Worm (Caenorhabditis elegans) whole organism, L4 larva: ENCODE measurements around the gene nhr-4.
A peak's percentile ranks its signal among the peaks of the same experiment; 100 is the strongest.

Source experiments
- D1046.2 ChIP-seq: fragments of 200-800 bp; sonication (Bioruptor generic); IDR thresholded peaks from 2 replicates; pipeline ENCODE4 v1.3.6; 2022; ENCODE audit warnings: missing genetic modification characterization, missing compliant biosample characterization
- F37D6.2 ChIP-seq: sonication (generic microtip); optimal IDR thresholded peaks from 2 replicates; lab custom pipeline; 2016; ENCODE audit warnings: mild to moderate bottlenecking, missing genetic modification characterization, missing compliant biosample characterization
- F49E8.2 ChIP-seq: sonication (generic microtip); optimal IDR thresholded peaks from 2 replicates; lab custom pipeline; 2016; ENCODE audit warnings: missing compliant biosample characterization, mild to moderate bottlenecking, missing genetic modification characterization, borderline replicate concordance
- T20F7.1 ChIP-seq: fragments of 200-800 bp; sonication (Bioruptor generic); optimal IDR thresholded peaks from 2 replicates; lab custom pipeline; 2018; ENCODE audit warnings: mild to moderate bottlenecking, missing genetic modification characterization, missing compliant biosample characterization
- T26A8.4 ChIP-seq: fragments of 200-800 bp; sonication (Bioruptor generic); IDR thresholded peaks from 2 replicates; pipeline ENCODE4 v1.3.6; 2022; ENCODE audit warnings: missing genetic modification characterization, missing compliant biosample characterization
- Y105C5A.15 ChIP-seq: fragments of 200-800 bp; sonication (Bioruptor generic); IDR thresholded peaks from 2 replicates; pipeline ENCODE4 v1.3.6; 2022; ENCODE audit warnings: missing genetic modification characterization, missing compliant biosample characterization
- Y5F2A.4 ChIP-seq: fragments of 200-800 bp; sonication (Bioruptor generic); optimal IDR thresholded peaks from 2 replicates; lab custom pipeline; 2018; ENCODE audit warnings: mild to moderate bottlenecking, missing genetic modification characterization, missing compliant biosample characterization
- ZK337.2 ChIP-seq: fragments of 200-800 bp; sonication (Bioruptor generic); IDR thresholded peaks from 2 replicates; pipeline ENCODE4 v1.3.6; 2022; ENCODE audit warnings: missing genetic modification reagents, missing genetic modification characterization, missing compliant biosample characterization
- aly-2 ChIP-seq: sonication (generic microtip); optimal IDR thresholded peaks from 2 replicates; lab custom pipeline; 2018; ENCODE audit warnings: missing biosample characterization, missing genetic modification characterization
- ama-1 ChIP-seq: fragments of 150-350 bp; optimal IDR thresholded peaks from 2 replicates; lab custom pipeline; 2014; ENCODE audit warnings: inconsistent platforms, mixed read lengths
- ceh-28 ChIP-seq: fragments of 150-350 bp; optimal IDR thresholded peaks from 2 replicates; lab custom pipeline; 2014; ENCODE audit warnings: missing biosample characterization, missing genetic modification reagents, missing genetic modification characterization
- ceh-62 ChIP-seq: sonication (generic microtip); optimal IDR thresholded peaks from 2 replicates; lab custom pipeline; 2017; ENCODE audit warnings: missing biosample characterization, missing genetic modification characterization
- ceh-82 ChIP-seq: sonication (generic microtip); optimal IDR thresholded peaks from 2 replicates; lab custom pipeline; 2017; ENCODE audit warnings: missing biosample characterization, missing genetic modification characterization
- ces-1 ChIP-seq: fragments of 150-350 bp; sonication (generic microtip); optimal IDR thresholded peaks from 4 replicates; lab custom pipeline; 2014; ENCODE audit warnings: missing biosample characterization, missing genetic modification reagents, missing genetic modification characterization
- ctbp-1 ChIP-seq: fragments of 200-800 bp; sonication (Bioruptor generic); IDR thresholded peaks from 2 replicates; pipeline ENCODE4 v1.3.6; 2022; ENCODE audit warnings: missing genetic modification reagents, missing genetic modification characterization, missing compliant biosample characterization
- daf-16 ChIP-seq, 3 experiments: sonication (generic microtip); optimal IDR thresholded peaks; 2 replicates each; lab custom pipeline; 2016 to 2017; ENCODE audit warnings: missing genetic modification characterization in 3 of 3, missing genetic modification reagents in 3 of 3, mild to moderate bottlenecking in 2 of 3, missing compliant biosample characterization in 2 of 3, missing biosample characterization in 1 of 3, moderate library complexity in 1 of 3
- daf-19 ChIP-seq: fragments of 200-800 bp; sonication (Bioruptor generic); conservative IDR thresholded peaks from 2 replicates; pipeline ENCODE4 v1.3.6; 2022; ENCODE audit warnings: missing genetic modification characterization, missing compliant biosample characterization
- daf-8 ChIP-seq: fragments of 200-800 bp; sonication (Bioruptor generic); IDR thresholded peaks from 2 replicates; pipeline ENCODE4 v1.3.6; 2022; ENCODE audit warnings: missing genetic modification characterization, missing compliant biosample characterization
- dmd-6 ChIP-seq: fragments of 200-800 bp; sonication (Bioruptor generic); IDR thresholded peaks from 2 replicates; pipeline ENCODE4 v1.3.6; 2022; ENCODE audit warnings: missing genetic modification reagents, missing genetic modification characterization, missing compliant biosample characterization
- dpl-1 ChIP-seq: fragments of 150-350 bp; optimal IDR thresholded peaks from 2 replicates; lab custom pipeline; 2014; ENCODE audit warnings: missing biosample characterization, missing genetic modification reagents, missing genetic modification characterization
- dve-1 ChIP-seq: sonication (generic microtip); optimal IDR thresholded peaks from 2 replicates; lab custom pipeline; 2017; ENCODE audit warnings: antibody characterized with exemption, mild to moderate bottlenecking, missing genetic modification characterization, missing compliant biosample characterization; ENCODE audit not compliant: insufficient read depth
- egl-27 ChIP-seq: sonication (generic microtip); optimal IDR thresholded peaks from 3 replicates; lab custom pipeline; 2017; ENCODE audit warnings: missing biosample characterization, missing genetic modification reagents, missing genetic modification characterization
- hif-1 ChIP-seq, 2 experiments: sonication (generic microtip); optimal IDR thresholded peaks; 2 replicates each; lab custom pipeline; 2016 to 2017; ENCODE audit warnings: missing compliant biosample characterization in 2 of 2, missing genetic modification characterization in 2 of 2, missing genetic modification reagents in 2 of 2, missing genotype in 2 of 2, mild to moderate bottlenecking in 1 of 2
- hlh-11 ChIP-seq: fragments of 200-800 bp; sonication (Bioruptor generic); optimal IDR thresholded peaks from 2 replicates; lab custom pipeline; 2018; ENCODE audit warnings: mild to moderate bottlenecking, missing genetic modification characterization, missing compliant biosample characterization
- hmg-1.1 ChIP-seq: fragments of 200-800 bp; sonication (Bioruptor generic); IDR thresholded peaks from 2 replicates; pipeline ENCODE4 v1.3.6; 2022; ENCODE audit warnings: missing genetic modification reagents, missing genetic modification characterization, missing compliant biosample characterization
- jun-1 ChIP-seq: fragments of 150-350 bp; optimal IDR thresholded peaks from 2 replicates; lab custom pipeline; 2014; ENCODE audit warnings: missing biosample characterization, missing genetic modification reagents, missing genetic modification characterization
- lim-7 ChIP-seq: fragments of 200-800 bp; sonication (Bioruptor generic); IDR thresholded peaks from 2 replicates; pipeline ENCODE4 v1.3.6; 2022; ENCODE audit warnings: missing genetic modification characterization, missing compliant biosample characterization
- lin-13 ChIP-seq: fragments of 150-350 bp; optimal IDR thresholded peaks from 2 replicates; lab custom pipeline; 2014; ENCODE audit warnings: missing biosample characterization, missing genetic modification reagents, missing genetic modification characterization
- lin-38 ChIP-seq: fragments of 200-800 bp; sonication (Bioruptor generic); IDR thresholded peaks from 2 replicates; pipeline ENCODE4 v1.3.6; 2022; ENCODE audit warnings: missing genetic modification reagents, missing genetic modification characterization, missing compliant biosample characterization
- lin-39 ChIP-seq: fragments of 150-350 bp; optimal IDR thresholded peaks from 2 replicates; lab custom pipeline; 2014; ENCODE audit warnings: missing biosample characterization, missing genetic modification reagents, missing genetic modification characterization
- lsy-2 ChIP-seq, 2 experiments: fragments of 150-350 bp in 1 of 2; sonication (generic microtip) in 1 of 2; optimal IDR thresholded peaks; 2 replicates each; lab custom pipeline; 2014 to 2017; ENCODE audit warnings: missing biosample characterization in 2 of 2, missing genetic modification characterization in 2 of 2
- madf-5 ChIP-seq, 2 experiments: fragments of 200-800 bp; sonication (Bioruptor generic); IDR thresholded peaks; 2 replicates each; pipeline ENCODE4 v1.3.6; 2022; ENCODE audit warnings: missing compliant biosample characterization in 2 of 2, missing genetic modification characterization in 2 of 2
- madf-9 ChIP-seq: fragments of 200-800 bp; sonication (Bioruptor generic); conservative IDR thresholded peaks from 2 replicates; pipeline ENCODE4 v1.3.6; 2022; ENCODE audit warnings: missing genetic modification reagents, missing genetic modification characterization, missing compliant biosample characterization
- mdl-1 ChIP-seq, 2 experiments: fragments of 150-350 bp in 1 of 2; sonication (generic microtip) in 1 of 2; optimal IDR thresholded peaks; 2 replicates each; lab custom pipeline; 2014 to 2017; ENCODE audit warnings: missing biosample characterization in 2 of 2, missing genetic modification characterization in 2 of 2
- mdt-29 ChIP-seq: fragments of 200-800 bp; sonication (Bioruptor generic); IDR thresholded peaks from 2 replicates; pipeline ENCODE4 v1.3.6; 2022; ENCODE audit warnings: missing genetic modification reagents, missing genetic modification characterization, missing compliant biosample characterization
- mes-2 ChIP-seq: sonication (generic microtip); optimal IDR thresholded peaks from 2 replicates; lab custom pipeline; 2016; ENCODE audit warnings: missing genotype, mild to moderate bottlenecking, missing genetic modification characterization, missing compliant biosample characterization; ENCODE audit not compliant: poor library complexity, severe bottlenecking
- nhr-111 ChIP-seq: fragments of 200-800 bp; sonication (Bioruptor generic); optimal IDR thresholded peaks from 2 replicates; lab custom pipeline; 2018; ENCODE audit warnings: mild to moderate bottlenecking, missing genetic modification characterization, missing compliant biosample characterization
- nhr-237 ChIP-seq: sonication (generic microtip); optimal IDR thresholded peaks from 2 replicates; lab custom pipeline; 2017; ENCODE audit warnings: missing biosample characterization, missing genetic modification characterization
- nhr-28 ChIP-seq: fragments of 150-350 bp; optimal IDR thresholded peaks from 2 replicates; lab custom pipeline; 2014; ENCODE audit warnings: missing biosample characterization, missing genetic modification characterization
- nhr-41 ChIP-seq: fragments of 200-800 bp; sonication (Bioruptor generic); IDR thresholded peaks from 2 replicates; pipeline ENCODE4 v1.3.6; 2022; ENCODE audit warnings: missing genetic modification reagents, missing genetic modification characterization, missing compliant biosample characterization
- nhr-77 ChIP-seq: fragments of 150-350 bp; optimal IDR thresholded peaks from 2 replicates; lab custom pipeline; 2014; ENCODE audit warnings: missing biosample characterization, missing genetic modification characterization
- php-3 ChIP-seq: fragments of 200-800 bp; sonication (Bioruptor generic); IDR thresholded peaks from 2 replicates; pipeline ENCODE4 v1.3.6; 2022; ENCODE audit warnings: missing genetic modification reagents, missing genetic modification characterization, missing compliant biosample characterization
- pqm-1 ChIP-seq: sonication (generic microtip); optimal IDR thresholded peaks from 2 replicates; lab custom pipeline; 2017; ENCODE audit warnings: missing biosample characterization, missing genetic modification characterization
- rbr-2 ChIP-seq: sonication (generic microtip); optimal IDR thresholded peaks from 2 replicates; lab custom pipeline; 2016; ENCODE audit warnings: missing genotype, missing genetic modification characterization, missing compliant biosample characterization
- snpc-1.2 ChIP-seq: fragments of 200-800 bp; sonication (Bioruptor generic); IDR thresholded peaks from 2 replicates; pipeline ENCODE4 v1.3.6; 2022; ENCODE audit warnings: missing genetic modification reagents, missing genetic modification characterization, missing compliant biosample characterization
- snpc-4 ChIP-seq: fragments of 150-350 bp; optimal IDR thresholded peaks from 2 replicates; lab custom pipeline; 2014; ENCODE audit warnings: missing biosample characterization, missing genetic modification characterization
- unc-130 ChIP-seq: sonication (generic microtip); optimal IDR thresholded peaks from 2 replicates; lab custom pipeline; 2016; ENCODE audit warnings: missing genetic modification reagents, missing genetic modification characterization, missing compliant biosample characterization
- unc-39 ChIP-seq: sonication (generic microtip); optimal IDR thresholded peaks from 2 replicates; lab custom pipeline; 2017; ENCODE audit warnings: missing biosample characterization, missing genetic modification characterization
- zip-11 ChIP-seq: fragments of 200-800 bp; sonication (Bioruptor generic); IDR thresholded peaks from 2 replicates; pipeline ENCODE4 v1.3.6; 2022; ENCODE audit warnings: missing genetic modification characterization, missing compliant biosample characterization
- zip-2 ChIP-seq: fragments of 150-350 bp; optimal IDR thresholded peaks from 2 replicates; lab custom pipeline; 2014; ENCODE audit warnings: missing biosample characterization, missing genetic modification characterization

Gene nhr-4

DNA sequence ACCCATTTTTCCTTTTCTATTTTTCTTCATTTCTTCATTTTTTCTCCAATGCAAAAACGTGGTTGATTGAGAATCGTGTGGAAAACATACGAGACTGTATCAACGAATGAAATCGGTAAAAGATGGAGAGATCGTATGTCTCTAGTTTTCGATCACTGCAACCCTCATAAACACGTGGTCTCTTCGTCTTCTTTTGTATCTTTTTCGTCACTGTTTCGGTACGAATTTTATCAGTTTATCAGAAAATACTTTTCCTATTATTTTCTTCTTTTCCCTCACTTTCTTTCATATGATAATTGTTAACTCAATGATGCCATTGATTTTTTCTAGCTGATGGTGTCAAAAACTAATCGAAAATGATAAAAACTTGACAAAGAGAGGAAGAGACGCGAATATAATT is 3.5 kb upstream of the nhr-4 start (continued):
- TF ChIP-seq lsy-2 (tag; optimal IDR thresholded peaks at IDR 0.05; lab: Kevin White, UChicago), result peak in 1 of 2 experiments; percentile 60
- TF ChIP-seq daf-16 (GFP tag; optimal IDR thresholded peaks at IDR 0.05; lab: Kevin White, UChicago), result no peak
- peak; percentile 88 for TF ChIP-seq daf-16 (tag; optimal IDR thresholded peaks at IDR 0.05; lab: Kevin White, UChicago)
- TF ChIP-seq hif-1 (tag; optimal IDR thresholded peaks at IDR 0.05; lab: Kevin White, UChicago), result no peak
- peak; percentile 11 for TF ChIP-seq pqm-1 (tag; lab: Kevin White, UChicago)
- TF ChIP-seq F49E8.2 (tag; lab: Kevin White, UChicago), result no peak
- no peak for TF ChIP-seq rbr-2 (tag; lab: Kevin White, UChicago)
- TF ChIP-seq nhr-28 (tag; lab: Kevin White, UChicago), result peak; percentile 87
- 0 out of 2 replicates have a peak, but pooled peaks have one; percentile 20 for TF ChIP-seq php-3
- TF ChIP-seq zip-2 (tag; lab: Kevin White, UChicago), result no peak

DNA sequence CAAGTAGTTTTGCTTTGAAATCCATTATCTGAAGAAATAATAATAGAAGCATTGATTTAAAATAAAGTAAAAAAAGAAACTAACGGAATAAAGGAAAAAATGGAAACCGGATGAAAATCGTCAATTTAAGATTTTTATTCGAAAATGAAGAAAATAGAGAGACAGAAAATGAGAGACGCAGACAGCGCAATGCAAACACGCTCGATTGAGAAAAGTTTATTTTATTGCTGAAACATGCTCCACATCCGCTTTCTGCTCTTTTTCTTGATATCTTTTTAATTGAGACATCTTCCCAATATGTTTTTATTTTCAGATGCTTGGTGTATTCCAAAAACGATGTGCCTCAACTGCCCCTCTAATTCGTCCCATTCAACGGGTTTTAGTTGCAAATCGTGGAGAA is 5.1 kb downstream of the nhr-4 start, which contains the start of the genes prp-18 and mccc-1:
prp-18 (minus strand) TSS at position 127 of the 400 bp plus-strand sequence.
mccc-1 (plus strand) TSS at position 314 of the 400 bp plus-strand sequence.
- TF ChIP-seq nhr-77 (tag; lab: Kevin White, UChicago), result peak; percentile 34
- TF ChIP-seq aly-2 (tag; lab: Kevin White, UChicago), result no peak
- TF ChIP-seq dpl-1, result peak; percentile 61
- no peak for TF ChIP-seq T26A8.4 (GFP tag; lab: Robert Waterston, UW)
- no peak for TF ChIP-seq nhr-111
- TF ChIP-seq madf-9, result no peak
- no peak for TF ChIP-seq ama-1
- no peak for TF ChIP-seq daf-19
- no peak for TF ChIP-seq F37D6.2 (tag; lab: Kevin White, UChicago)
- no peak for TF ChIP-seq dve-1 (tag; lab: Kevin White, UChicago)
- TF ChIP-seq lin-38 (GFP tag; lab: Robert Waterston, UW), result peak; percentile 94
- no peak for TF ChIP-seq lin-39
- TF ChIP-seq ZK337.2, result no peak
- no peak for TF ChIP-seq nhr-237 (tag; lab: Kevin White, UChicago)
- TF ChIP-seq T20F7.1 (GFP tag; lab: Kevin White, UChicago), result peak; percentile 48
- TF ChIP-seq zip-2 (tag; lab: Kevin White, UChicago), result no peak
- TF ChIP-seq snpc-1.2 (GFP tag; lab: Robert Waterston, UW), result 0 out of 2 replicates have a peak, but pooled peaks have one; percentile 24
- TF ChIP-seq hlh-11 (tag; lab: Kevin White, UChicago), result peak; percentile 3
- no peak for TF ChIP-seq ceh-62 (tag; lab: Kevin White, UChicago)
- no peak for TF ChIP-seq lsy-2 (tag; optimal IDR thresholded peaks at IDR 0.05; lab: Kevin White, UChicago)
- no peak for TF ChIP-seq ceh-28
- no peak for TF ChIP-seq mdt-29 (GFP tag; lab: Robert Waterston, UW)
- TF ChIP-seq daf-8 (GFP tag; lab: Robert Waterston, UW), result no peak
- no peak for TF ChIP-seq mdl-1 (tag; optimal IDR thresholded peaks at IDR 0.05; lab: Kevin White, UChicago)
- no peak for TF ChIP-seq zip-11 (GFP tag; lab: Robert Waterston, UW)
- peak; percentile 72 for TF ChIP-seq mes-2 (tag; lab: Kevin White, UChicago)
- TF ChIP-seq unc-39 (tag; lab: Kevin White, UChicago), result no peak
- no peak for TF ChIP-seq egl-27 (tag; lab: Kevin White, UChicago)
- no peak for TF ChIP-seq jun-1 (tag; lab: Kevin White, UChicago)
- TF ChIP-seq D1046.2 (GFP tag; lab: Robert Waterston, UW), result no peak
- no peak for TF ChIP-seq lin-13
- TF ChIP-seq dmd-6 (GFP tag; lab: Robert Waterston, UW), result no peak
- TF ChIP-seq lim-7 (GFP tag; lab: Robert Waterston, UW), result no peak
- TF ChIP-seq ces-1 (GFP tag; lab: Kevin White, UChicago), result no peak
- TF ChIP-seq Y5F2A.4, result no peak
- peak; percentile 64 for TF ChIP-seq unc-130 (GFP tag; lab: Kevin White, UChicago)
- no peak for TF ChIP-seq Y105C5A.15 (GFP tag; lab: Robert Waterston, UW)
- no peak for TF ChIP-seq nhr-41 (GFP tag; lab: Robert Waterston, UW)
- no peak for TF ChIP-seq ctbp-1 (GFP tag; lab: Robert Waterston, UW)
- no peak for TF ChIP-seq snpc-4 (tag; lab: Kevin White, UChicago)
- TF ChIP-seq hmg-1.1 (GFP tag; lab: Robert Waterston, UW), result no peak
- 0 out of 4 replicates have a peak, but pooled peaks of 1 of the 2 experiments have one; percentile 14 for TF ChIP-seq madf-5 (GFP tag; IDR thresholded peaks at IDR 0.05; lab: Robert Waterston, UW)
- TF ChIP-seq ceh-82, result no peak
